Worm (Caenorhabditis elegans): ENCODE data around the gene cdc-25.2.

DNA sequence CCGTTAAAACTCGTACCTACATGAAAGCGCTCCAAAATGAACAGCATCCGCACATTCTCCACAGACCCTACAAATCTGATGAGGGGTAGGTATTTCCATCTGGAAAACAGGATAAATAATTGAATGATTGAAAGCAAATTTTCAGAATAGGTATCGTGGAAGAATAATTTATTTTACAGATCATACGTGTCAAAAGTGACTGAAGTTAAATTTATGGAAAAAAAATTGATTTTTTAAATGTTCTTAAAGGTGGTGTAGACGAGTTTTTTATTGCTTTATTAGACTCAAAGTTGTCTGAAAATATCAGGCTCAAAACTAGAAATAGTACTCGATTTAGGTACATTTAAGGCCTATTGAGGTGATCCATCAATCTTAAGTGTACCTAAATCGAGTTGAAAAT lies 59.8 kb downstream of the cdc-25.2 start, which contains the start of gene nhr-237:
- no peak for TF ChIP-seq nhr-237 (tag; optimal IDR thresholded peaks at IDR 0.05)
- TF ChIP-seq ces-1 (GFP tag; optimal IDR thresholded peaks at IDR 0.05): no peak
